Fruit fly (Drosophila melanogaster): ENCODE results near the gene CG15646.

Gene CG15646

DNA sequence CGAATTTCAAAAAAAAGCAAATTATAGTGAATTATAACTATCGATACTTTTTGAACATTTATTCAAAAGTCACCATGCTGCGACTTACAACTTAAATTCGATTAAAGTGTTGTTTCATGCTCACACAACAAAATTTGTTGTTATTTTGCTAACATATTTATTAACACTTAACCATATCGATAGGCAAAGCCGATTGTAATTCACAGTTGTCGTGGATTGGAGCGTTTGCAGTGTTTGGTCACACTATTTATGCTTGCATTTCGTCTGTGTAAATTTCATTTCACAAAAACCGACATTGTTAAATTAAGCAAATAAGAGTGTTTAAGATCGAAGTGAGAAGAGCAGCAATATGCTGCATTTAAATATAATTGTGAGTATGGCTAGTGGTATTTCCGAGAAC, 41.6 kb upstream of the CG15646 start, which contains the start of gene HUWE1 (continued):
- no peak for TF ChIP-seq toy (GFP tag; IDR thresholded peaks at IDR 0.05)
- no peak for TF ChIP-seq dmrt11E (tag; optimal IDR thresholded peaks at IDR 0.05)
- no peak for TF ChIP-seq CG3281 (GFP tag; optimal IDR thresholded peaks at IDR 0.05)
- TF ChIP-seq dati (GFP tag; IDR thresholded peaks at IDR 0.05) = no peak
- TF ChIP-seq CG11504 (tag; optimal IDR thresholded peaks at IDR 0.05) = no peak
- TF ChIP-seq Hmr (GFP tag; optimal IDR thresholded peaks at IDR 0.05) = no peak
- TF ChIP-seq schlank (tag; optimal IDR thresholded peaks at IDR 0.05) = no peak
- TF ChIP-seq CG4360 (GFP tag; IDR thresholded peaks at IDR 0.05) = peak; percentile 45; the same call in 1 of the 2 replicates
- TF ChIP-seq CG30020 (tag; optimal IDR thresholded peaks at IDR 0.05) = peak; percentile 54
- TF ChIP-seq Rfx (GFP tag; IDR thresholded peaks at IDR 0.05) = peak; percentile 58
- TF ChIP-seq ERR (GFP tag; optimal IDR thresholded peaks at IDR 0.05) = no peak
- TF ChIP-seq Nf-YA (GFP tag; IDR thresholded peaks at IDR 0.05) = no peak
- TF ChIP-seq CG34376 (GFP tag; optimal IDR thresholded peaks at IDR 0.05) = no peak
- no peak for TF ChIP-seq CG14014 (GFP tag; IDR thresholded peaks at IDR 0.05)
- no peak for TF ChIP-seq CG1602 (GFP tag; optimal IDR thresholded peaks at IDR 0.05)
- TF ChIP-seq CG4707 (GFP tag; optimal IDR thresholded peaks at IDR 0.05) = no peak
- TF ChIP-seq CG1792 (GFP tag; optimal IDR thresholded peaks at IDR 0.05) = no peak
- no peak for TF ChIP-seq klu (GFP tag; IDR thresholded peaks at IDR 0.05)
- TF ChIP-seq slou (GFP tag; optimal IDR thresholded peaks at IDR 0.05) = no peak
- no peak for TF ChIP-seq CG4328 (GFP tag; optimal IDR thresholded peaks at IDR 0.05)
- no peak for TF ChIP-seq CG4404 (GFP tag; IDR thresholded peaks at IDR 0.05)
- TF ChIP-seq CG14860 (GFP tag; IDR thresholded peaks at IDR 0.05; ENCODE audit: partially characterized antibody) = peak; percentile 60
- TF ChIP-seq CG17186 (GFP tag; optimal IDR thresholded peaks at IDR 0.05) = peak; percentile 56
- no peak for TF ChIP-seq CG7271 (tag; optimal IDR thresholded peaks at IDR 0.05)
- TF ChIP-seq Aef1 (GFP tag; IDR thresholded peaks at IDR 0.05) = peak; percentile 57
- peak in 1 of 2 experiments; percentile 29 for TF ChIP-seq crp (GFP tag; optimal IDR thresholded peaks at IDR 0.05)
- TF ChIP-seq Dek (tag; optimal IDR thresholded peaks at IDR 0.05) = no peak
- TF ChIP-seq CG6689 (GFP tag; IDR thresholded peaks at IDR 0.05) = no peak
- peak; percentile 69 for TF ChIP-seq CG15601 (tag; optimal IDR thresholded peaks at IDR 0.05)
- TF ChIP-seq peb (GFP tag; IDR thresholded peaks at IDR 0.05) = no peak
- TF ChIP-seq CG17568 (GFP tag; optimal IDR thresholded peaks at IDR 0.05) = no peak
- peak; percentile 34 for TF ChIP-seq HLH54F (GFP tag; optimal IDR thresholded peaks at IDR 0.05)
- TF ChIP-seq NC2β (GFP tag; optimal IDR thresholded peaks at IDR 0.05) = no peak
- TF ChIP-seq tna (GFP tag; IDR thresholded peaks at IDR 0.05; ENCODE audit: partially characterized antibody) = peak; percentile 64
- no peak for TF ChIP-seq cato (GFP tag; optimal IDR thresholded peaks at IDR 0.05; ENCODE audit: borderline replicate concordance)
- TF ChIP-seq Trl (optimal IDR thresholded peaks at IDR 0.05) = no peak
- no peak for TF ChIP-seq Trl (GFP tag; optimal IDR thresholded peaks at IDR 0.05)
- TF ChIP-seq CG15696 (tag; optimal IDR thresholded peaks at IDR 0.05) = no peak
- no peak for TF ChIP-seq CG17328 (GFP tag; IDR thresholded peaks at IDR 0.05)
- peak; percentile 45 for TF ChIP-seq CG17829 (tag; optimal IDR thresholded peaks at IDR 0.05)
- TF ChIP-seq ham (GFP tag; IDR thresholded peaks at IDR 0.05) = no peak
- TF ChIP-seq CG7963 (GFP tag; IDR thresholded peaks at IDR 0.05; ENCODE audit: partially characterized antibody) = peak; percentile 79
- no peak for TF ChIP-seq bcd (GFP tag; optimal IDR thresholded peaks at IDR 0.05)
- TF ChIP-seq CG16815 (GFP tag; optimal IDR thresholded peaks at IDR 0.05) = no peak
- TF ChIP-seq h (optimal IDR thresholded peaks at IDR 0.05) = no peak
- TF ChIP-seq Fer3 (tag; optimal IDR thresholded peaks at IDR 0.05) = no peak
- peak; percentile 67; the same call in 2 of the 3 replicates for TF ChIP-seq hb (GFP tag; IDR thresholded peaks at IDR 0.05; ENCODE audit: partially characterized antibody)
- TF ChIP-seq sens (GFP tag) = no peak
- TF ChIP-seq so (GFP tag; IDR thresholded peaks at IDR 0.05) = no peak
- no peak for TF ChIP-seq Asciz (GFP tag; optimal IDR thresholded peaks at IDR 0.05)
- TF ChIP-seq Kr (GFP tag; optimal IDR thresholded peaks at IDR 0.05) = no peak
- no peak for TF ChIP-seq Awh (GFP tag; IDR thresholded peaks at IDR 0.05)

All from whole organism, embryonic.